Worm (Caenorhabditis elegans): ENCODE measurements around the gene cutl-12.

Gene cutl-12

ce11 chrII:8650644-8651159, 16.4 kb upstream of the cutl-12 start, which contains the start of gene pyr-1:
TSS of gene pyr-1 (plus strand) at chrII:8651109.
- no peak for TF ChIP-seq ceh-9 (tag; optimal IDR thresholded peaks at IDR 0.05)
- TF ChIP-seq hlh-30 (tag; optimal IDR thresholded peaks at IDR 0.05; ENCODE audit: insufficient read depth), result peak; percentile 45

- no peak for TF ChIP-seq ceh-48 (tag; optimal IDR thresholded peaks at IDR 0.05)
- no peak for TF ChIP-seq ceh-45 (GFP tag; IDR thresholded peaks at IDR 0.05)
- TF ChIP-seq unc-86 (tag; optimal IDR thresholded peaks at IDR 0.05), result no peak
- no peak for TF ChIP-seq ets-4 (tag; optimal IDR thresholded peaks at IDR 0.05)
- no peak for TF ChIP-seq ceh-34 (tag; optimal IDR thresholded peaks at IDR 0.05)
Observed at ce11 chrII:8648843-8649242, 14.6 kb upstream of the cutl-12 start.

DNA sequence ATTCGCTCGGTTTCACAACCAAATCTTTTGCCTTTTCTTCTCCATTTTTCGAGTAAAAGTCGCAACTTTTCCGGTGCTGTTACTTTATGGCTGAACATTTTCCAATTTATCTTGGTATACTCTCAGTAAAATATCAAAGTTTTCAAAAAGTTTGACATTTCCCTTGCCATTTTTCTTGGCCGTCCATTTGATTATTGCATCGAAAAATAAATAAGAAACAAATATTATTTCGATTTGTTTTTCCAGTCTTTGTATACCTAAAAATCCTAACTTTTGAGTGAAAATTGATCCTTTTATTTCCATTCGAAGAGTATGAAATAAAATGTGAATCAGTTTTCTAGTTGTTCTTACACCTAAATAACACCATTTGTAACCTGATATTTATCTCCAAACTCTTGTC, 12.2 kb upstream of the cutl-12 start:
- TF ChIP-seq lin-11 (tag; optimal IDR thresholded peaks at IDR 0.05) (no peak), ceh-48 (tag; optimal IDR thresholded peaks at IDR 0.05) (no peak), ceh-2 (tag; optimal IDR thresholded peaks at IDR 0.05) (no peak), dve-1 (tag; optimal IDR thresholded peaks at IDR 0.05) (no peak), ceh-14 (tag; optimal IDR thresholded peaks at IDR 0.05) (no peak), dmd-4 (tag; optimal IDR thresholded peaks at IDR 0.05; ENCODE audit: borderline replicate concordance) (no peak), hlh-15 (tag; optimal IDR thresholded peaks at IDR 0.05) (no peak), gmeb-2 (tag; optimal IDR thresholded peaks at IDR 0.05) (no peak), K02D7.2 (tag; optimal IDR thresholded peaks at IDR 0.05) (no peak), npax-4 (tag; optimal IDR thresholded peaks at IDR 0.05) (no peak), pat-9 (tag; optimal IDR thresholded peaks at IDR 0.05) (no peak), sox-4 (tag; optimal IDR thresholded peaks at IDR 0.05) (no peak), lim-6 (tag; optimal IDR thresholded peaks at IDR 0.05) (no peak), hlh-6 (tag; optimal IDR thresholded peaks at IDR 0.05) (no peak), fkh-10 (GFP tag; optimal IDR thresholded peaks at IDR 0.05) (no peak), ahr-1 (tag; optimal IDR thresholded peaks at IDR 0.05) (no peak), T23F11.4 (GFP tag; optimal IDR thresholded peaks at IDR 0.05) (no peak), unc-42 (tag; optimal IDR thresholded peaks at IDR 0.05) (no peak), ceh-45 (GFP tag; IDR thresholded peaks at IDR 0.05) (no peak)

- peak; percentile 33 for TF ChIP-seq ceh-34 (tag; optimal IDR thresholded peaks at IDR 0.05)
- TF ChIP-seq pag-3 (tag; optimal IDR thresholded peaks at IDR 0.05; ENCODE audit: borderline replicate concordance), result no peak
- no peak for TF ChIP-seq K02D7.2 (tag; optimal IDR thresholded peaks at IDR 0.05)
Observed at ce11 chrII:8643627-8644356, 9.5 kb upstream of the cutl-12 start.

- no peak for TF ChIP-seq Y22D7AL.16 (tag; optimal IDR thresholded peaks at IDR 0.05)
- TF ChIP-seq ceh-31 (tag; optimal IDR thresholded peaks at IDR 0.05), result no peak
- TF ChIP-seq fkh-10 (GFP tag; optimal IDR thresholded peaks at IDR 0.05), result no peak
- TF ChIP-seq pat-9 (tag; optimal IDR thresholded peaks at IDR 0.05), result no peak
Observed at ce11 chrII:8642376-8642775, 8.1 kb upstream of the cutl-12 start.

- TF ChIP-seq hlh-13 (GFP tag; optimal IDR thresholded peaks at IDR 0.05), result no peak
- no peak for TF ChIP-seq pax-1 (tag; optimal IDR thresholded peaks at IDR 0.05)
- TF ChIP-seq ceh-30 (tag; optimal IDR thresholded peaks at IDR 0.05), result no peak
- no peak for TF ChIP-seq C08G9.2 (tag; optimal IDR thresholded peaks at IDR 0.05)
- no peak for TF ChIP-seq hlh-6 (tag; optimal IDR thresholded peaks at IDR 0.05)
- no peak for TF ChIP-seq ceh-9 (tag; optimal IDR thresholded peaks at IDR 0.05)
- TF ChIP-seq pha-4 (tag; optimal IDR thresholded peaks at IDR 0.05), result no peak
- TF ChIP-seq ceh-2 (tag; optimal IDR thresholded peaks at IDR 0.05), result no peak
- TF ChIP-seq T23F11.4 (GFP tag; optimal IDR thresholded peaks at IDR 0.05), result no peak
- TF ChIP-seq pag-3 (tag; optimal IDR thresholded peaks at IDR 0.05; ENCODE audit: borderline replicate concordance), result no peak
- no peak for TF ChIP-seq ceh-48 (tag; optimal IDR thresholded peaks at IDR 0.05)
- TF ChIP-seq ztf-16 (tag; optimal IDR thresholded peaks at IDR 0.05), result no peak
- no peak for TF ChIP-seq sox-2 (GFP tag; IDR thresholded peaks at IDR 0.05)
- TF ChIP-seq K09A11.1 (tag; optimal IDR thresholded peaks at IDR 0.05; ENCODE audit: insufficient read depth), result no peak
- no peak for TF ChIP-seq ttx-3 (tag; optimal IDR thresholded peaks at IDR 0.05)
- TF ChIP-seq rnt-1 (tag; optimal IDR thresholded peaks at IDR 0.05), result no peak
- TF ChIP-seq C38D4.7 (GFP tag; optimal IDR thresholded peaks at IDR 0.05), result no peak
Observed at ce11 chrII:8641131-8641530, 6.8 kb upstream of the cutl-12 start, which contains the start of gene D2085.7. TSS of gene D2085.7 (plus strand) at chrII:8641381.
